Fruit fly (Drosophila melanogaster) whole organism, embryonic: ENCODE measurements around the gene mRpL3.

Experiments used
- B-H1 ChIP-seq: fragments of 200-800 bp; sonication (Bioruptor generic); IDR thresholded peaks from 3 replicates; pipeline ENCODE4 v1.3.6; 2022; ENCODE audit warnings: missing biosample characterization, missing genetic modification characterization
- CG10274 ChIP-seq: fragments of 200-800 bp; sonication (Bioruptor generic); optimal IDR thresholded peaks from 3 replicates; lab custom pipeline; 2017; ENCODE audit warnings: missing biosample characterization, mild to moderate bottlenecking, missing genetic modification characterization
- CG10462 ChIP-seq: fragments of 200-800 bp; sonication (Bioruptor generic); optimal IDR thresholded peaks from 2 replicates; lab custom pipeline; 2016; ENCODE audit warnings: missing biosample characterization, missing genetic modification characterization
- CG11398 ChIP-seq: fragments of 200-800 bp; sonication (Bioruptor generic); optimal IDR thresholded peaks from 2 replicates; lab custom pipeline; 2016; ENCODE audit warnings: missing biosample characterization, missing genetic modification characterization
- CG11504 ChIP-seq: fragments of 200-800 bp; sonication (Bioruptor generic); optimal IDR thresholded peaks from 3 replicates; lab custom pipeline; 2019; ENCODE audit warnings: missing biosample characterization, mild to moderate bottlenecking, missing genetic modification characterization, moderate library complexity
- CG11696 ChIP-seq: fragments of 200-800 bp; sonication (Bioruptor generic); IDR thresholded peaks from 2 replicates; pipeline ENCODE4 v1.3.6; 2022; ENCODE audit warnings: missing biosample characterization, missing genetic modification characterization
- CG12071 ChIP-seq: fragments of 200-800 bp; sonication (Bioruptor generic); optimal IDR thresholded peaks from 3 replicates; lab custom pipeline; 2018; ENCODE audit warnings: missing biosample characterization, mild to moderate bottlenecking, missing genetic modification characterization
- CG12299 ChIP-seq: fragments of 200-800 bp; sonication (Bioruptor generic); optimal IDR thresholded peaks from 2 replicates; lab custom pipeline; 2018; ENCODE audit warnings: missing biosample characterization, mild to moderate bottlenecking, missing genetic modification characterization
- CG13123 ChIP-seq: fragments of 200-800 bp; sonication (Bioruptor generic); optimal IDR thresholded peaks from 2 replicates; lab custom pipeline; 2016; ENCODE audit warnings: missing biosample characterization, missing genetic modification characterization
- CG15479 ChIP-seq: fragments of 200-800 bp; sonication (Bioruptor generic); optimal IDR thresholded peaks from 3 replicates; lab custom pipeline; 2019; ENCODE audit warnings: missing biosample characterization, mild to moderate bottlenecking, missing genetic modification characterization, moderate library complexity
- CG16779 ChIP-seq: fragments of 200-800 bp; sonication (Bioruptor generic); IDR thresholded peaks from 2 replicates; pipeline ENCODE4 v1.3.6; 2022; ENCODE audit warnings: missing biosample characterization, missing genetic modification characterization
- CG17829 ChIP-seq: fragments of 200-800 bp; optimal IDR thresholded peaks from 2 replicates; lab custom pipeline; 2019; ENCODE audit warnings: missing biosample characterization, mild to moderate bottlenecking, missing genetic modification characterization, moderate library complexity
- CG18262 ChIP-seq: fragments of 200-800 bp; optimal IDR thresholded peaks from 3 replicates; lab custom pipeline; 2019; ENCODE audit warnings: missing biosample characterization, mild to moderate bottlenecking, missing genetic modification characterization, moderate library complexity
- CG2678 ChIP-seq: fragments of 200-800 bp; sonication (Bioruptor generic); optimal IDR thresholded peaks from 3 replicates; lab custom pipeline; 2019; ENCODE audit warnings: missing biosample characterization, mild to moderate bottlenecking, missing genetic modification characterization, moderate library complexity
- CG2712 ChIP-seq: fragments of 200-800 bp; optimal IDR thresholded peaks from 3 replicates; lab custom pipeline; 2019; ENCODE audit warnings: missing biosample characterization, mild to moderate bottlenecking, missing genetic modification characterization, moderate library complexity
- CG31388 ChIP-seq: fragments of 200-800 bp; sonication (Bioruptor generic); optimal IDR thresholded peaks from 2 replicates; lab custom pipeline; 2016; ENCODE audit warnings: missing biosample characterization, missing genetic modification characterization
- CG32767 ChIP-seq: fragments of 200-800 bp; sonication (Bioruptor generic); IDR thresholded peaks from 2 replicates; pipeline ENCODE4 v1.3.6; 2022; ENCODE audit warnings: missing biosample characterization, missing genetic modification characterization
- CG33213 ChIP-seq: fragments of 200-800 bp; sonication (Bioruptor generic); optimal IDR thresholded peaks from 3 replicates; lab custom pipeline; 2016; ENCODE audit warnings: missing biosample characterization, missing genetic modification characterization
- CG3995 ChIP-seq: fragments of 200-800 bp; sonication (Bioruptor generic); optimal IDR thresholded peaks from 3 replicates; lab custom pipeline; 2016; ENCODE audit warnings: missing biosample characterization, missing genetic modification characterization
- CG4360 ChIP-seq: fragments of 200-800 bp; sonication (Bioruptor generic); IDR thresholded peaks from 2 replicates; pipeline ENCODE4 v1.3.6; 2022; ENCODE audit warnings: missing biosample characterization, missing genetic modification characterization
- CG6813 ChIP-seq: fragments of 200-800 bp; sonication (Bioruptor generic); optimal IDR thresholded peaks from 2 replicates; lab custom pipeline; 2017; ENCODE audit warnings: missing biosample characterization, missing genetic modification characterization, mild to moderate bottlenecking, moderate library complexity, missing genetic modification reagents
- CG8089 ChIP-seq: fragments of 200-800 bp; sonication (Bioruptor generic); optimal IDR thresholded peaks from 3 replicates; lab custom pipeline; 2016; ENCODE audit warnings: missing biosample characterization, missing genetic modification characterization
- CG9437 ChIP-seq: fragments of 200-800 bp; sonication (Bioruptor generic); optimal IDR thresholded peaks from 2 replicates; lab custom pipeline; 2018; ENCODE audit warnings: missing biosample characterization, mild to moderate bottlenecking, missing genetic modification characterization
- Dad ChIP-seq: fragments of 200-800 bp; sonication (Bioruptor generic); optimal IDR thresholded peaks from 3 replicates; lab custom pipeline; 2016; ENCODE audit warnings: missing biosample characterization, missing genetic modification characterization
- Gsc ChIP-seq: fragments of 200-800 bp; sonication (Bioruptor generic); IDR thresholded peaks from 2 replicates; pipeline ENCODE4 v1.3.6; 2022; ENCODE audit warnings: missing biosample characterization, missing genetic modification characterization
- H15 ChIP-seq: fragments of 200-800 bp; sonication (Bioruptor generic); IDR thresholded peaks from 3 replicates; pipeline ENCODE4 v1.3.6; 2022; ENCODE audit warnings: missing biosample characterization, missing genetic modification characterization
- Hr51 ChIP-seq, 2 experiments: fragments of 200-800 bp; sonication (Bioruptor generic); optimal IDR thresholded peaks; 2 replicates in 1 of 2; 3 replicates in 1 of 2; lab custom pipeline; 2016 to 2018; ENCODE audit warnings: missing biosample characterization in 2 of 2, missing genetic modification characterization in 2 of 2, mild to moderate bottlenecking in 1 of 2, moderate library complexity in 1 of 2
- Mrtf ChIP-seq: fragments of 200-800 bp; sonication (Bioruptor generic); IDR thresholded peaks from 3 replicates; pipeline ENCODE4 v1.3.6; 2022; ENCODE audit warnings: missing biosample characterization, missing genetic modification characterization
- NfI ChIP-seq: fragments of 200-800 bp; sonication (Bioruptor generic); optimal IDR thresholded peaks from 3 replicates; lab custom pipeline; 2018; ENCODE audit warnings: missing biosample characterization, mild to moderate bottlenecking, missing genetic modification characterization, moderate library complexity
- Side ChIP-seq: fragments of 200-800 bp; sonication (Bioruptor generic); optimal IDR thresholded peaks from 2 replicates; lab custom pipeline; 2016; ENCODE audit warnings: missing biosample characterization, missing genetic modification characterization
- ap ChIP-seq: fragments of 200-800 bp; sonication (Bioruptor generic); IDR thresholded peaks from 2 replicates; pipeline ENCODE4 v1.3.6; 2022; ENCODE audit warnings: missing biosample characterization, missing genetic modification characterization
- da ChIP-seq: fragments of 200-800 bp; sonication (Bioruptor generic); optimal IDR thresholded peaks from 2 replicates; lab custom pipeline; 2016; ENCODE audit warnings: missing biosample characterization, missing genetic modification characterization
- dm ChIP-seq: fragments of 200-800 bp; sonication (Bioruptor generic); optimal IDR thresholded peaks from 3 replicates; lab custom pipeline; 2016; ENCODE audit warnings: missing biosample characterization, missing genetic modification characterization
- ems ChIP-seq: fragments of 200-800 bp; sonication (Bioruptor generic); optimal IDR thresholded peaks from 3 replicates; lab custom pipeline; 2016; ENCODE audit warnings: missing biosample characterization, missing genetic modification characterization
- exex ChIP-seq: fragments of 200-800 bp; sonication (Bioruptor generic); optimal IDR thresholded peaks from 4 replicates; lab custom pipeline; 2018; ENCODE audit warnings: missing biosample characterization, mild to moderate bottlenecking, missing genetic modification characterization, moderate library complexity
- fd3F ChIP-seq: fragments of 200-800 bp; sonication (Bioruptor generic); optimal IDR thresholded peaks from 2 replicates; lab custom pipeline; 2018; ENCODE audit warnings: missing biosample characterization, mild to moderate bottlenecking, missing genetic modification characterization, moderate library complexity
- fd64A ChIP-seq: fragments of 200-800 bp; sonication (Bioruptor generic); optimal IDR thresholded peaks from 3 replicates; lab custom pipeline; 2018; ENCODE audit warnings: missing biosample characterization, mild to moderate bottlenecking, missing genetic modification characterization
- ftz-f1 ChIP-seq: fragments of 200-800 bp; sonication (Bioruptor generic); optimal IDR thresholded peaks from 2 replicates; lab custom pipeline; 2016; ENCODE audit warnings: missing biosample characterization, missing genetic modification characterization
- gcm2 ChIP-seq: fragments of 200-800 bp; sonication (Bioruptor generic); optimal IDR thresholded peaks from 2 replicates; lab custom pipeline; 2016; ENCODE audit warnings: missing biosample characterization, missing genetic modification characterization
- gem ChIP-seq: fragments of 200-800 bp; sonication (Bioruptor generic); optimal IDR thresholded peaks from 2 replicates; lab custom pipeline; 2019; ENCODE audit warnings: missing biosample characterization, mild to moderate bottlenecking, missing genetic modification characterization, moderate library complexity
- ken ChIP-seq: fragments of 200-800 bp; sonication (Bioruptor generic); IDR thresholded peaks from 3 replicates; pipeline ENCODE4 v1.3.6; 2022; ENCODE audit warnings: missing biosample characterization, missing genetic modification characterization
- lola ChIP-seq, 3 experiments: fragments of >200 bp in 2 of 3; fragments of 200-800 bp in 1 of 3; sonication (Bioruptor generic) in 1 of 3; optimal IDR thresholded peaks; 2 replicates each; lab custom pipeline; 2017 to 2019; ENCODE audit warnings: missing biosample characterization in 3 of 3, missing genetic modification characterization in 3 of 3, mild to moderate bottlenecking in 1 of 3, moderate library complexity in 1 of 3
- luna ChIP-seq: fragments of 200-800 bp; sonication (Bioruptor generic); optimal IDR thresholded peaks from 2 replicates; lab custom pipeline; 2016; ENCODE audit warnings: missing biosample characterization, missing genetic modification characterization
- nmo ChIP-seq: fragments of 200-800 bp; sonication (Bioruptor generic); optimal IDR thresholded peaks from 2 replicates; lab custom pipeline; 2018; ENCODE audit warnings: missing biosample characterization, mild to moderate bottlenecking, missing genetic modification characterization, moderate library complexity
- row ChIP-seq: fragments of 200-800 bp; sonication (Bioruptor generic); IDR thresholded peaks from 3 replicates; pipeline ENCODE4 v1.3.6; 2022; ENCODE audit warnings: missing biosample characterization, missing genetic modification characterization
- sd ChIP-seq: fragments of 200-800 bp; sonication (Bioruptor generic); optimal IDR thresholded peaks from 3 replicates; lab custom pipeline; 2018; ENCODE audit warnings: missing biosample characterization, mild to moderate bottlenecking, missing genetic modification characterization, moderate library complexity
- sens-2 ChIP-seq: fragments of 200-800 bp; sonication (Bioruptor generic); IDR thresholded peaks from 2 replicates; pipeline ENCODE4 v1.3.6; 2022; ENCODE audit warnings: missing biosample characterization, missing genetic modification characterization
- sim ChIP-seq: fragments of 200-800 bp; sonication (Bioruptor generic); IDR thresholded peaks from 2 replicates; pipeline ENCODE4 v1.3.6; 2022; ENCODE audit warnings: missing biosample characterization, missing genetic modification characterization
- trem ChIP-seq: fragments of 200-800 bp; optimal IDR thresholded peaks from 3 replicates; lab custom pipeline; 2019; ENCODE audit warnings: missing biosample characterization, mild to moderate bottlenecking, missing genetic modification characterization, moderate library complexity
- tx ChIP-seq: fragments of 200-800 bp; sonication (Bioruptor generic); optimal IDR thresholded peaks from 2 replicates; lab custom pipeline; 2016; ENCODE audit warnings: missing biosample characterization, missing genetic modification characterization
- unpg ChIP-seq: fragments of 200-800 bp; sonication (Bioruptor generic); optimal IDR thresholded peaks from 3 replicates; lab custom pipeline; 2018; ENCODE audit warnings: missing biosample characterization, mild to moderate bottlenecking, missing genetic modification characterization, moderate library complexity

Gene mRpL3

dm6 chrX:15740288-15740726 is 20.7 kb upstream of the mRpL3 start (continued):
- TF ChIP-seq CG10274 (GFP tag; lab: Kevin White, UChicago) (peak; percentile 36), CG4360 (GFP tag; lab: Robert Waterston, UW) (no peak), dm (GFP tag; lab: Kevin White, UChicago) (no peak), CG8089 (no peak), exex (peak; percentile 99), Side (peak; percentile 39), CG2712 (tag; lab: Kevin White, UChicago) (peak; percentile 61), sim (GFP tag; lab: Robert Waterston, UW) (no peak), trem (tag; lab: Kevin White, UChicago) (no peak), fd3F (GFP tag; lab: Kevin White, UChicago) (peak; percentile 60), CG9437 (GFP tag; lab: Kevin White, UChicago) (no peak), Mrtf (peak; percentile 61; the same call in 1 of the 3 replicates), CG11696 (peak; percentile 64), CG10462 (GFP tag; lab: Kevin White, UChicago) (no peak), CG13123 (GFP tag; lab: Kevin White, UChicago) (peak; percentile 9), tx (GFP tag; lab: Kevin White, UChicago) (peak; percentile 32), gem (tag; lab: Kevin White, UChicago) (peak; percentile 81), ken (peak; percentile 46; the same call in 1 of the 3 replicates), ems (GFP tag; lab: Kevin White, UChicago) (peak; percentile 66), sd (tag; lab: Kevin White, UChicago) (peak; percentile 56), fd64A (GFP tag; lab: Kevin White, UChicago) (no peak), row (GFP tag; lab: Robert Waterston, UW) (peak; percentile 90), Dad (GFP tag; lab: Kevin White, UChicago) (peak; percentile 31), Hr51 (GFP tag; optimal IDR thresholded peaks at IDR 0.05; lab: Kevin White, UChicago) (peak; percentile 46 to 72), ap (GFP tag; lab: Robert Waterston, UW) (peak; percentile 34; the same call in 1 of the 2 replicates), da (GFP tag; lab: Kevin White, UChicago) (no peak), CG12299 (tag; lab: Kevin White, UChicago) (peak; percentile 32), NfI (GFP tag; lab: Kevin White, UChicago) (peak; percentile 74), CG3995 (peak; percentile 14), unpg (GFP tag; lab: Kevin White, UChicago) (peak; percentile 77), CG15479 (no peak), CG17829 (peak; percentile 30), luna (GFP tag; lab: Kevin White, UChicago) (no peak), lola (GFP tag; optimal IDR thresholded peaks at IDR 0.05; lab: Kevin White, UChicago) (peak in 1 of 3 experiments; percentile 25), CG11398 (GFP tag; lab: Kevin White, UChicago) (no peak), CG33213 (GFP tag; lab: Kevin White, UChicago) (peak; percentile 28), CG32767 (GFP tag; lab: Robert Waterston, UW) (no peak), CG16779 (GFP tag; lab: Robert Waterston, UW) (peak; percentile 78; the same call in 1 of the 2 replicates), CG18262 (tag; lab: Kevin White, UChicago) (peak; percentile 53), CG12071 (GFP tag; lab: Kevin White, UChicago) (peak; percentile 67), CG11504 (tag; lab: Kevin White, UChicago) (peak; percentile 74), B-H1 (GFP tag; lab: Robert Waterston, UW) (peak; percentile 69), sens-2 (GFP tag; lab: Robert Waterston, UW) (peak; percentile 40; the same call in 1 of the 2 replicates), nmo (GFP tag; lab: Kevin White, UChicago) (peak; percentile 53), gcm2 (peak; percentile 45), H15 (GFP tag; lab: Robert Waterston, UW) (0 out of 3 replicates have a peak, but pooled peaks have one; percentile 44), CG2678 (peak; percentile 84), ftz-f1 (GFP tag; lab: Kevin White, UChicago) (no peak), CG6813 (GFP tag; lab: Kevin White, UChicago) (peak; percentile 37), CG31388 (GFP tag; lab: Kevin White, UChicago) (no peak), Gsc (0 out of 2 replicates have a peak, but pooled peaks have one; percentile 30)
